Fruit fly (Drosophila melanogaster): ENCODE results near the gene CG14340.

- TF ChIP-seq CG10669 (GFP tag; optimal IDR thresholded peaks at IDR 0.05): no peak
- no peak for TF ChIP-seq Blimp-1 (GFP tag; optimal IDR thresholded peaks at IDR 0.05)
Measured at dm6 chr2L:1064544-1064943, 48.2 kb upstream of the CG14340 start.
